Fruit fly (Drosophila melanogaster) whole organism, embryonic: ENCODE measurements around the gene CG13299.

ENCODE experiments used
- Awh ChIP-seq: fragments of 200-800 bp; sonication (Bioruptor generic); IDR thresholded peaks from 2 replicates; pipeline ENCODE4, ENCODE4 v1.3.6; 2022; ENCODE audit warnings: missing biosample characterization, missing genetic modification characterization
- CG12155 ChIP-seq: fragments of 200-800 bp; sonication (Bioruptor generic); optimal IDR thresholded peaks from 3 replicates; lab custom pipeline; 2016; ENCODE audit warnings: missing biosample characterization, missing genetic modification characterization
- CG13287 ChIP-seq: fragments of 200-800 bp; sonication (Bioruptor generic); IDR thresholded peaks from 2 replicates; pipeline ENCODE4 v1.3.6; 2022; ENCODE audit warnings: missing biosample characterization, missing genetic modification characterization; ENCODE audit not compliant: partially characterized antibody
- CG13424 ChIP-seq: fragments of 200-800 bp; sonication (Bioruptor generic); optimal IDR thresholded peaks from 2 replicates; lab custom pipeline; 2019; ENCODE audit warnings: missing biosample characterization, mild to moderate bottlenecking, missing genetic modification characterization, moderate library complexity
- CG14667 ChIP-seq: fragments of 200-800 bp; sonication (Bioruptor generic); IDR thresholded peaks from 2 replicates; pipeline ENCODE4 v1.3.6; 2022; ENCODE audit warnings: missing biosample characterization, missing genetic modification characterization
- CG15011 ChIP-seq: fragments of 200-800 bp; sonication (Bioruptor generic); optimal IDR thresholded peaks from 3 replicates; lab custom pipeline; 2018; ENCODE audit warnings: missing biosample characterization, mild to moderate bottlenecking, missing genetic modification characterization
- CG1647 ChIP-seq: fragments of 200-800 bp; sonication (Bioruptor generic); optimal IDR thresholded peaks from 3 replicates; lab custom pipeline; 2016; ENCODE audit warnings: missing biosample characterization, missing genetic modification characterization
- CG17612 ChIP-seq: fragments of 200-800 bp; sonication (Bioruptor generic); IDR thresholded peaks from 2 replicates; pipeline ENCODE4 v1.3.6; 2022; ENCODE audit warnings: missing biosample characterization, missing genetic modification characterization
- CG17912 ChIP-seq: fragments of 200-800 bp; sonication (Bioruptor generic); optimal IDR thresholded peaks from 2 replicates; lab custom pipeline; 2018; ENCODE audit warnings: missing biosample characterization, mild to moderate bottlenecking, missing genetic modification characterization
- CG18764 ChIP-seq: fragments of 200-800 bp; sonication (Bioruptor generic); optimal IDR thresholded peaks from 3 replicates; lab custom pipeline; 2016; ENCODE audit warnings: missing biosample characterization, missing genetic modification characterization
- CG2116 ChIP-seq: fragments of 200-800 bp; sonication (Bioruptor generic); optimal IDR thresholded peaks from 3 replicates; lab custom pipeline; 2018; ENCODE audit warnings: missing biosample characterization, mild to moderate bottlenecking, missing genetic modification characterization
- CG2875 ChIP-seq: fragments of 200-800 bp; sonication (Bioruptor generic); optimal IDR thresholded peaks from 2 replicates; lab custom pipeline; 2017; ENCODE audit warnings: missing biosample characterization, mild to moderate bottlenecking, missing genetic modification characterization, missing genetic modification reagents
- CG3838 ChIP-seq: fragments of 200-800 bp; sonication (Bioruptor generic); optimal IDR thresholded peaks from 3 replicates; lab custom pipeline; 2016; ENCODE audit warnings: missing biosample characterization, missing genetic modification characterization
- CG3847 ChIP-seq: fragments of 200-800 bp; sonication (Bioruptor generic); IDR thresholded peaks from 2 replicates; pipeline ENCODE4 v1.3.6; 2022; ENCODE audit warnings: missing biosample characterization, missing genetic modification characterization
- CG5245 ChIP-seq: fragments of 200-800 bp; sonication (Bioruptor generic); optimal IDR thresholded peaks from 3 replicates; lab custom pipeline; 2016; ENCODE audit warnings: missing biosample characterization, missing genetic modification characterization
- CG9932 ChIP-seq: fragments of 200-800 bp; sonication (Bioruptor generic); IDR thresholded peaks from 2 replicates; pipeline ENCODE4 v1.3.6; 2022; ENCODE audit warnings: missing biosample characterization, missing genetic modification characterization
- CkIIα-i1 ChIP-seq: fragments of 200-800 bp; sonication (Bioruptor generic); IDR thresholded peaks from 2 replicates; pipeline ENCODE4 v1.3.6; 2022; ENCODE audit warnings: missing biosample characterization, missing genetic modification characterization
- Dp ChIP-seq: fragments of 200-800 bp; sonication (Bioruptor generic); optimal IDR thresholded peaks from 2 replicates; lab custom pipeline; 2018; ENCODE audit warnings: missing biosample characterization, mild to moderate bottlenecking, missing genetic modification characterization, moderate library complexity
- E2f1 ChIP-seq: fragments of 200-800 bp; sonication (Bioruptor generic); IDR thresholded peaks from 2 replicates; pipeline ENCODE4 v1.3.6; 2022; ENCODE audit warnings: missing biosample characterization, missing genetic modification characterization
- HLHmδ ChIP-seq: fragments of 200-800 bp; sonication (Bioruptor generic); optimal IDR thresholded peaks from 2 replicates; lab custom pipeline; 2018; ENCODE audit warnings: missing biosample characterization, mild to moderate bottlenecking, missing genetic modification characterization, moderate library complexity
- HmgZ ChIP-seq: fragments of 200-800 bp; sonication (Bioruptor generic); optimal IDR thresholded peaks from 2 replicates; lab custom pipeline; 2018; ENCODE audit warnings: missing biosample characterization, mild to moderate bottlenecking, missing genetic modification characterization
- Hr3 ChIP-seq: fragments of 200-800 bp; sonication (Bioruptor generic); optimal IDR thresholded peaks from 3 replicates; lab custom pipeline; 2016; ENCODE audit warnings: missing biosample characterization, missing genetic modification characterization
- NC2β ChIP-seq: fragments of 200-800 bp; sonication (Bioruptor generic); optimal IDR thresholded peaks from 2 replicates; lab custom pipeline; 2016; ENCODE audit warnings: missing biosample characterization, missing genetic modification characterization
- Pdp1 ChIP-seq, 2 experiments: fragments of 200-800 bp; sonication (Bioruptor generic); optimal IDR thresholded peaks; 3 replicates each; lab custom pipeline; 2016; ENCODE audit warnings: missing biosample characterization in 2 of 2, missing genetic modification characterization in 2 of 2, mild to moderate bottlenecking in 1 of 2, moderate library complexity in 1 of 2
- Rfx ChIP-seq: fragments of 200-800 bp; sonication (Bioruptor generic); IDR thresholded peaks from 2 replicates; pipeline ENCODE4 v1.3.6; 2022; ENCODE audit warnings: missing biosample characterization, missing genetic modification characterization
- Scr ChIP-seq: fragments of 200-800 bp; sonication (Bioruptor generic); IDR thresholded peaks from 2 replicates; pipeline ENCODE4 v1.3.6; 2022; ENCODE audit warnings: missing biosample characterization, missing genetic modification characterization; ENCODE audit not compliant: partially characterized antibody
- Ssrp ChIP-seq: fragments of 200-800 bp; sonication (Bioruptor generic); optimal IDR thresholded peaks from 2 replicates; lab custom pipeline; 2018; ENCODE audit warnings: missing biosample characterization, mild to moderate bottlenecking, missing genetic modification characterization, moderate library complexity
- cg ChIP-seq: fragments of 200-800 bp; sonication (Bioruptor generic); optimal IDR thresholded peaks from 3 replicates; lab custom pipeline; 2019; ENCODE audit warnings: missing biosample characterization, mild to moderate bottlenecking, missing genetic modification characterization, moderate library complexity
- disco-r ChIP-seq: fragments of 200-800 bp; sonication (Bioruptor generic); optimal IDR thresholded peaks from 2 replicates; lab custom pipeline; 2016; ENCODE audit warnings: missing biosample characterization, missing genetic modification characterization
- dpn ChIP-seq, 2 experiments: fragments of 200-800 bp; sonication (Bioruptor generic); optimal IDR thresholded peaks; 3 replicates each; lab custom pipeline; 2016; ENCODE audit warnings: missing biosample characterization in 2 of 2, missing genetic modification characterization in 2 of 2
- exex ChIP-seq: fragments of 200-800 bp; sonication (Bioruptor generic); optimal IDR thresholded peaks from 4 replicates; lab custom pipeline; 2018; ENCODE audit warnings: missing biosample characterization, mild to moderate bottlenecking, missing genetic modification characterization, moderate library complexity
- gce ChIP-seq: fragments of 200-800 bp; sonication (Bioruptor generic); IDR thresholded peaks from 3 replicates; pipeline ENCODE4 v1.3.6; 2022; ENCODE audit warnings: missing biosample characterization, missing genetic modification characterization
- kah ChIP-seq: fragments of 200-800 bp; sonication (Bioruptor generic); optimal IDR thresholded peaks from 2 replicates; lab custom pipeline; 2018; ENCODE audit warnings: missing biosample characterization, mild to moderate bottlenecking, missing genetic modification characterization
- kay ChIP-seq: fragments of 200-800 bp; sonication (Bioruptor generic); optimal IDR thresholded peaks from 2 replicates; lab custom pipeline; 2016; ENCODE audit warnings: missing biosample characterization, missing genetic modification characterization
- luna ChIP-seq: fragments of 200-800 bp; sonication (Bioruptor generic); optimal IDR thresholded peaks from 2 replicates; lab custom pipeline; 2016; ENCODE audit warnings: missing biosample characterization, missing genetic modification characterization
- maf-S ChIP-seq: fragments of 200-800 bp; sonication (Bioruptor generic); optimal IDR thresholded peaks from 2 replicates; lab custom pipeline; 2016; ENCODE audit warnings: missing biosample characterization, missing genetic modification characterization
- nom ChIP-seq: fragments of 200-800 bp; sonication (Bioruptor generic); optimal IDR thresholded peaks from 2 replicates; lab custom pipeline; 2017; ENCODE audit warnings: missing biosample characterization, missing genetic modification characterization, mild to moderate bottlenecking, moderate library complexity, missing genetic modification reagents
- otp ChIP-seq: fragments of 200-800 bp; sonication (Bioruptor generic); IDR thresholded peaks from 3 replicates; pipeline ENCODE4, ENCODE4 v1.3.6; 2022; ENCODE audit warnings: missing biosample characterization, missing genetic modification characterization
- phol ChIP-seq: fragments of 200-800 bp; sonication (Bioruptor generic); optimal IDR thresholded peaks from 3 replicates; lab custom pipeline; 2018; ENCODE audit warnings: missing biosample characterization, mild to moderate bottlenecking, missing genetic modification characterization, moderate library complexity
- pnt ChIP-seq: fragments of 200-800 bp; sonication (Bioruptor generic); optimal IDR thresholded peaks from 3 replicates; lab custom pipeline; 2016; ENCODE audit warnings: missing biosample characterization, missing genetic modification characterization
- run ChIP-seq: fragments of 200-800 bp; sonication (Bioruptor generic); optimal IDR thresholded peaks from 3 replicates; lab custom pipeline; 2018; ENCODE audit warnings: missing biosample characterization, mild to moderate bottlenecking, missing genetic modification characterization
- slou ChIP-seq: fragments of 200-800 bp; sonication (Bioruptor generic); optimal IDR thresholded peaks from 3 replicates; lab custom pipeline; 2016; ENCODE audit warnings: missing biosample characterization, missing genetic modification characterization
- sob ChIP-seq: fragments of 200-800 bp; sonication (Bioruptor generic); IDR thresholded peaks from 2 replicates; pipeline ENCODE4 v1.3.6; 2022; ENCODE audit warnings: missing biosample characterization, missing genetic modification characterization
- ssp ChIP-seq: fragments of 200-800 bp; sonication (Bioruptor generic); IDR thresholded peaks from 2 replicates; pipeline ENCODE4 v1.3.6; 2022; ENCODE audit warnings: missing biosample characterization, missing genetic modification characterization
- stwl ChIP-seq: fragments of 200-800 bp; sonication (Bioruptor generic); optimal IDR thresholded peaks from 3 replicates; lab custom pipeline; 2018; ENCODE audit warnings: missing biosample characterization, mild to moderate bottlenecking, missing genetic modification characterization, moderate library complexity
- toy ChIP-seq: fragments of 200-800 bp; sonication (Bioruptor generic); IDR thresholded peaks from 2 replicates; pipeline ENCODE4 v1.3.6; 2022; ENCODE audit warnings: missing biosample characterization, missing genetic modification characterization
- vvl ChIP-seq: fragments of 200-800 bp; sonication (Bioruptor generic); IDR thresholded peaks from 2 replicates; pipeline ENCODE4 v1.3.6; 2022; ENCODE audit warnings: missing biosample characterization, missing genetic modification characterization
- wek ChIP-seq: fragments of 200-800 bp; sonication (Bioruptor generic); optimal IDR thresholded peaks from 3 replicates; lab custom pipeline; 2018; ENCODE audit warnings: missing biosample characterization, mild to moderate bottlenecking, missing genetic modification characterization, moderate library complexity
- zen2 ChIP-seq: fragments of 200-800 bp; sonication (Bioruptor generic); IDR thresholded peaks from 3 replicates; pipeline ENCODE4 v1.3.6; 2022; ENCODE audit warnings: missing biosample characterization, missing genetic modification characterization; ENCODE audit not compliant: partially characterized antibody
- zf30C ChIP-seq: fragments of 200-800 bp; sonication (Bioruptor generic); optimal IDR thresholded peaks from 3 replicates; lab custom pipeline; 2018; ENCODE audit warnings: missing biosample characterization, mild to moderate bottlenecking, missing genetic modification characterization

Gene CG13299

DNA sequence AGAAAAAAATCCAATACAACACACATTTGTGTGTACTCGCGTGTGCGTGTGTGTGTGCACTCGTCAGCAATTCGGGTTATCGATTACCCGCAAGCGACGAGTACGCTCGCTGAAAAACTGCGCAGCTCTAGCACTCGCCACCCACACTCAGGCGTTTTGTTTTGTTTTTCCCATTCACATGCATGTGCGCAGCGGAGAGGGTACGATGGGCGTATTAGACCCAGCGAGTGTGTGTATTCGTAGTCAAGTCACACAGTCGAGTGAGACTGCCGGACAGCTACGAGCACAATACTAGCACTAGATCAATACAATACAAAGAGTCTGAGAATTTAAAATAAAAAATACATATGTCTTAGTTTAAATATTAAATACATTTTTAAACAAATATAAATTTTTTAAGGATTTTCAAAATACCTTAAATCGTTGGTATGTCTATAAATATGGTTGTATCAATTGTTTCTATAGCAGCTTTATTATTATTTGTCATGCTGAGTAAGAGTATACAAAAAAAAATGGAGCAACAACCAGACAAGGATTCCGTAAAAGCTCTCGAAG is 47.2 kb downstream of the CG13299 start, which contains the start of the genes D19B and CG43293 (continued):
- TF ChIP-seq E2f1 (peak; percentile 91), Ssrp (peak; percentile 81), Dp (peak; percentile 25), run (tag; lab: Kevin White, UChicago) (no peak), CG17612 (GFP tag; lab: Robert Waterston, UW) (peak; percentile 66), disco-r (GFP tag; lab: Kevin White, UChicago) (peak; percentile 57), vvl (GFP tag; lab: Robert Waterston, UW) (peak; percentile 93), pnt (peak; percentile 83), Awh (GFP tag; lab: Robert Waterston, UW) (peak; percentile 93), CkIIα-i1 (peak; percentile 43; the same call in 1 of the 2 replicates), NC2β (GFP tag; lab: Kevin White, UChicago) (peak; percentile 78), cg (GFP tag; lab: Kevin White, UChicago) (peak; percentile 97), HmgZ (tag; lab: Kevin White, UChicago) (peak; percentile 92), Pdp1 (GFP tag; optimal IDR thresholded peaks at IDR 0.05; lab: Kevin White, UChicago) (peak; percentile 82 to 87), Hr3 (GFP tag; lab: Kevin White, UChicago) (peak; percentile 89), wek (GFP tag; lab: Kevin White, UChicago) (peak; percentile 52), zf30C (GFP tag; lab: Kevin White, UChicago) (peak; percentile 25), HLHmδ (peak; percentile 81), luna (GFP tag; lab: Kevin White, UChicago) (peak; percentile 11), exex (tag; lab: Kevin White, UChicago) (no peak), dpn (GFP tag; optimal IDR thresholded peaks at IDR 0.05; lab: Kevin White, UChicago) (peak; percentile 92 to 93), CG17912 (peak; percentile 47), Scr (GFP tag; lab: Robert Waterston, UW) (peak; percentile 53; the same call in 1 of the 2 replicates), CG1647 (peak; percentile 83), kay (peak; percentile 85), zen2 (GFP tag; lab: Robert Waterston, UW) (peak; percentile 5; the same call in 1 of the 3 replicates), gce (peak; percentile 92), CG2116 (GFP tag; lab: Kevin White, UChicago) (peak; percentile 64), ssp (GFP tag; lab: Robert Waterston, UW) (peak; percentile 60), CG14667 (GFP tag; lab: Robert Waterston, UW) (peak; percentile 77), kah (GFP tag; lab: Kevin White, UChicago) (peak; percentile 63), Rfx (GFP tag; lab: Robert Waterston, UW) (peak; percentile 97), otp (peak; percentile 90), CG9932 (GFP tag; lab: Robert Waterston, UW) (peak; percentile 95), CG15011 (no peak), CG13287 (GFP tag; lab: Robert Waterston, UW) (peak; percentile 79), maf-S (GFP tag; lab: Kevin White, UChicago) (peak; percentile 78), sob (peak; percentile 87), toy (GFP tag; lab: Robert Waterston, UW) (0 out of 2 replicates have a peak, but pooled peaks have one; percentile 54), CG18764 (GFP tag; lab: Kevin White, UChicago) (peak; percentile 85), stwl (tag; lab: Kevin White, UChicago) (peak; percentile 90), nom (GFP tag; lab: Kevin White, UChicago) (peak; percentile 80), CG3847 (GFP tag; lab: Robert Waterston, UW) (peak; percentile 91), CG12155 (peak; percentile 100), CG3838 (peak; percentile 71), CG13424 (tag; lab: Kevin White, UChicago) (peak; percentile 87), CG5245 (GFP tag; lab: Kevin White, UChicago) (peak; percentile 84), phol (tag; lab: Kevin White, UChicago) (peak; percentile 81), slou (GFP tag; lab: Kevin White, UChicago) (peak; percentile 59), CG2875 (peak; percentile 72)
